Fruit fly (Drosophila melanogaster): ENCODE results near the gene BigH1.

DNA sequence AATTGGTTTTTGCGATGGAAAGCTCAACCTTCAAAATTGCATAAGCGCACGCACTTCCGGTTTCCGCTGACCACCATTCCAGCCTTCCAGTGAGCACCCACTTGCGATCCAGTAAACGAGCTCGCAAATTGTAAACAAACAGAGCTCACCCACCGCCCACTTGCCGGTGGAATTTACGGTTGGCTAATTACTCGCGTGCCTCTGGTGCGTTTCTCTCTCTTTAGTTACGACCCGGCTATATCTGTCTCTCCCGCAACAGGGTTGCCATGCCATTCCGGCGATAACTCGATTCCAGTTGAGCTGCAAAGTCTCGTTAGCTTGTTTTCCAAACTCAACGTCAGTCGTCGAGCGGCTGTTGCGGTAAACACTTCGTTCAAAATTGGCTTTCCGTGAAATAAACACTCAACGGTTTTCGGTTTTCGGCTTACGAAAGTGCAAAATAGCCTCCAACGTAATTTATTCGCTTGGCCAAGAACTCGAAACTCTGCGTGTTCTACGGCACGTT is 33.1 kb upstream of the BigH1 start, which contains the start of gene Cad88C:
- TF ChIP-seq rn (GFP tag; IDR thresholded peaks at IDR 0.05) (no peak), CG32121 (GFP tag; IDR thresholded peaks at IDR 0.05) (0 out of 2 replicates have a peak, but pooled peaks have one; percentile 14), CG14655 (GFP tag; optimal IDR thresholded peaks at IDR 0.05) (no peak), fd96Ca (GFP tag; IDR thresholded peaks at IDR 0.05) (no peak), CG8159 (tag; optimal IDR thresholded peaks at IDR 0.05) (no peak), gl (tag; optimal IDR thresholded peaks at IDR 0.05) (no peak), CG8301 (tag; optimal IDR thresholded peaks at IDR 0.05) (no peak), Pif1B (GFP tag; optimal IDR thresholded peaks at IDR 0.05) (no peak)

Measured in whole organism, pupa.